Worm (Caenorhabditis elegans) whole organism, midembryonic: ENCODE data around the gene cisd-3.1.

Source experiments
- klf-2 ChIP-seq: fragments of 200-800 bp; sonication (Bioruptor generic); conservative IDR thresholded peaks from 2 replicates; pipeline ENCODE4 v1.3.6; 2022; ENCODE audit warnings: missing genetic modification reagents, missing genetic modification characterization, missing compliant biosample characterization
- med-1 ChIP-seq: sonication (generic microtip); optimal IDR thresholded peaks from 2 replicates; lab custom pipeline; 2017; ENCODE audit warnings: missing genetic modification characterization, mild to moderate bottlenecking, missing compliant biosample characterization, antibody characterized with exemption, missing genetic modification reagents; ENCODE audit not compliant: insufficient read depth
- ztf-23 ChIP-seq: fragments of 200-800 bp; sonication (Bioruptor generic); IDR thresholded peaks from 2 replicates; pipeline ENCODE4 v1.3.6; 2022; ENCODE audit warnings: missing genetic modification reagents, missing genetic modification characterization, missing compliant biosample characterization
- ztf-29 ChIP-seq: fragments of 200-800 bp; sonication (Bioruptor generic); IDR thresholded peaks from 2 replicates; pipeline ENCODE4 v1.3.6; 2022; ENCODE audit warnings: missing genetic modification reagents, missing genetic modification characterization, missing compliant biosample characterization

DNA sequence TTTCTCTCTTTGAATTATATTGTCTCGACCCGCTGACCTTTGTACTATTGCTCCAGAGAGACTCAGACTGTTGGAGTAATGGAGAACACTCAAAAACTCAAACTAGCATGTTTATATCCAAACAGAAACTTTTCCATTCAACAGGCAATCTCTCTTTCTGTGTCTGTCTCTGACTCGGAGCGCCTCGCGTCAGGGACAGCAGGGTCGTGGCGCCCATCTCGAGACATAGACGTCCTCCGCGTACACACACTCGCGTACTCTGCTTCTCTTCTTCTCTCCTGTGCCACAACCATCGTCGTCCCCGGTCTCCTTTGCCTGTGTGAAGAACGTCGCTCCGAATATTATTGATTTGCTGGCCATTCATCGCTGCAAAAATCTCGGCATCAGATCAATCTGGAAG lies 9.3 kb downstream of the cisd-3.1 start:
- TF ChIP-seq klf-2 (GFP tag; lab: Robert Waterston, UW) (no peak), med-1 (no peak), ztf-29 (GFP tag; lab: Robert Waterston, UW) (no peak), ztf-23 (GFP tag; lab: Robert Waterston, UW) (no peak)
